Worm (Caenorhabditis elegans): Measurements from ENCODE around the gene F55D10.4.

The F55D10.4 gene

DNA sequence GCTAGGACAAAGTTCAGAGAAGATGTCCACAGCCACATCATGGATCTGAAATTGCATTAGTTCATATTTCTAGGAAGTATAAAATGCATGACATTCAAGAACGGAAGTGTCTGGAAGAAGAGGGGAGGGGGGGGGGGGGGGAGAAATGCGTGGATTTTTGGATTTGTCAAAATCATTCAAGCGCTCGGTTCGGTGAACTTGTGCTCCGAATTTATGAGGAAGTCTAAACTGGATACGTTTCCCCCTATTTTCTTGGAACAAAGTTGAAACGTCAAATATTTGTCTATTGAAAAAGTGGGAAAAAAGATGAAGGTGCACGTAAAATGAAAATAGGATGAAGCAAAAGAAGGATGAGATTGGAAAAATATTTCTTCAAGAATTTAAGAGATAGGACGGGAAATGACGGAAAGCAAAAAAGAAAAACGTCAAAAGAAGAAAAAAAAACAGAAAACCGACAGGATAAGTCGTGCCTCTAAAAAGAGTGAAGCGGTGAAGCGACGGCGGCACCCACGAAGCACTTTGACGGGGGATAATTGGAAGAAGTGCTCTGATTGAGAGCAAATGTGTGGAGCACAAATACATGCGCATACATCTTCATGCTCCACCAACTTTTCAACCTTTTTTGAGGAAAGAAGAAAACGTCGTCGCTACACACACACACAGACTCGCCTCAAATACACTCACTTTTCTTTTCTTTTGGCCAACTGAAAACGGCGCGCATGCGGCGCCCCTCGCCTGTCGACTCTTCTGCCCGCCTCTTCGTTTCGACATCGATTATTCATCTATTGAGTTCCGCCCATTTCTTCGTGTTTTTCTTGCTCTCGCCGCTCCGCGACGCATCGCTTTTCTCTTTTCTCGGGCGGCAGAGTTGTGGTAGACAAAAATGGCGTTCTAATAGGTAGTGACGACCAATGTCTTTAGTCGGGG lies at the start of gene F55D10.4:
Gene F55D10.4, minus strand, starts transcription at position 51 of the 927 bp plus-strand sequence.
- TF ChIP-seq T22C8.4 (GFP tag; IDR thresholded peaks at IDR 0.05) (no peak), med-1 (GFP tag; optimal IDR thresholded peaks at IDR 0.05; ENCODE audit: insufficient read depth) (no peak), ztf-23 (GFP tag; IDR thresholded peaks at IDR 0.05) (no peak), ztf-29 (GFP tag; IDR thresholded peaks at IDR 0.05) (no peak), cog-1 (tag; optimal IDR thresholded peaks at IDR 0.05) (no peak), klf-2 (GFP tag; conservative IDR thresholded peaks at IDR 0.05) (no peak), flt-1 (GFP tag; IDR thresholded peaks at IDR 0.05) (no peak), tab-1 (GFP tag; IDR thresholded peaks at IDR 0.05) (no peak), ref-1 (GFP tag; conservative IDR thresholded peaks at IDR 0.05) (no peak)

DNA sequence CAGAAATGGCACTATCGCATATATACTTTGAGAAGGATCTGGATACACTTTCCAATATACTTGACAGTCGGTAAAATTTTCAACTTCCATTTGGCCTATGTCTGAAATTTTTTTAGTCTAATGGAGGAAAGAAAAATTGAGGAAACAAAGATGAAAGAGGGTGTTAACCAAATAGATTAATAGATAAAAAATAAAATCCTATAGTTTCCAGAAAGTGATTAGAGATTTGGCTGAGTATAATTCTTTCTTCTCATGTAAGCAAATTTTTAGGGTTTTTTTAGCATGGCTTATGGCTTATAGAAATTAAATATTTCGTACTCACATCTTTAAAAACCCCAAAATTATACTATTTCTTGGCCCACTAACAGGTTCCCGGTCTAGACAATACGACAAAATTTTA lies 49.4 kb upstream of the F55D10.4 start, which contains the start of gene npr-1:
Gene npr-1, minus strand, starts transcription at position 101 of the 400 bp plus-strand sequence.
- TF ChIP-seq ztf-29 (GFP tag; IDR thresholded peaks at IDR 0.05), result no peak
- TF ChIP-seq med-1 (GFP tag; optimal IDR thresholded peaks at IDR 0.05; ENCODE audit: insufficient read depth), result no peak
- TF ChIP-seq tab-1 (GFP tag; IDR thresholded peaks at IDR 0.05), result no peak
- TF ChIP-seq ztf-23 (GFP tag; IDR thresholded peaks at IDR 0.05), result no peak
- no peak for TF ChIP-seq T22C8.4 (GFP tag; IDR thresholded peaks at IDR 0.05)
- no peak for TF ChIP-seq ref-1 (GFP tag; conservative IDR thresholded peaks at IDR 0.05)
- no peak for TF ChIP-seq klf-2 (GFP tag; conservative IDR thresholded peaks at IDR 0.05)
- TF ChIP-seq flt-1 (GFP tag; IDR thresholded peaks at IDR 0.05), result no peak
- no peak for TF ChIP-seq cog-1 (tag; optimal IDR thresholded peaks at IDR 0.05)

DNA sequence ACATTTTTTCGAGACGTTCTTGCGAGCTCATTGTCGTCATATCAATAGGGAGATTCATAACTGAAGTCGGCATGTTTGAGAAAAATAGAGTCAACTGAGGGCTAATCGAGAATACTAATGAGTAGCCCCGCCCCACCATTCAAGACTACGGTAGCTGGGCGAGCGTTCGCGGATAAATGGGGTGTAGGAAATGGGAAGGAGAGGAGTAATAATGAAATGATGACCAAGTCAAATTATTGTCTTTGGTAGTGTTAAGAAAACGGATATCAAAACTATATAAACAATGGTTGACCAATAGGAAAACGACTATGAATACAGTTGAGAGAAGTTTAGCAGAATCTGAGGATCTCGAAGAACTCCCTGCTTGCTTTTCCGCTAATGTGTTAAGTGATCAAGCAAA lies 41.1 kb upstream of the F55D10.4 start, which contains the start of gene mls-2:
Gene mls-2, minus strand, starts transcription at position 101 of the 400 bp plus-strand sequence.
- TF ChIP-seq ztf-23 (GFP tag; IDR thresholded peaks at IDR 0.05) (no peak), med-1 (GFP tag; optimal IDR thresholded peaks at IDR 0.05; ENCODE audit: insufficient read depth) (no peak), tab-1 (GFP tag; IDR thresholded peaks at IDR 0.05) (no peak), flt-1 (GFP tag; IDR thresholded peaks at IDR 0.05) (no peak)

DNA sequence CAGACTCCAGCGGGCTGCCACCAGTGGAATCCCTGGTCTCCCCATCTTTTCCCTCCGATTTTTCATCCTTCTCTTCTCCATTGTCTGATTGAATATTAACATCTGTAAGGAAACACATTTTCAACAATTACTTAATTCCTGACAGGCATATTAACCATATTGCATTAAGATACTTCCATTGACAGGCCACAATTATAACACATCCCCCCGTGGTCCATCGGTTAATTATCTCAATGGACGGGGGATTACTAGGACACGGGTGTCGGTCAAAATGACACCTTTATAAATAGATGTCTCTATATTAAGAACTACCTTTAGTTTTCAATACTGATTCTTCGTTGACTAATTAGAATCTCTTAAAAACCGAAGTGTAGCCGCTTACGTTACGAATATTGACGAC lies 39.3 kb upstream of the F55D10.4 start:
- TF ChIP-seq ref-1 (GFP tag; conservative IDR thresholded peaks at IDR 0.05), result no peak
- no peak for TF ChIP-seq ztf-23 (GFP tag; IDR thresholded peaks at IDR 0.05)
- TF ChIP-seq T22C8.4 (GFP tag; IDR thresholded peaks at IDR 0.05), result no peak
- TF ChIP-seq med-1 (GFP tag; optimal IDR thresholded peaks at IDR 0.05; ENCODE audit: insufficient read depth), result no peak
- no peak for TF ChIP-seq klf-2 (GFP tag; conservative IDR thresholded peaks at IDR 0.05)
- TF ChIP-seq tab-1 (GFP tag; IDR thresholded peaks at IDR 0.05), result no peak
- TF ChIP-seq cog-1 (tag; optimal IDR thresholded peaks at IDR 0.05), result no peak
- TF ChIP-seq flt-1 (GFP tag; IDR thresholded peaks at IDR 0.05), result no peak
- no peak for TF ChIP-seq ztf-29 (GFP tag; IDR thresholded peaks at IDR 0.05)

DNA sequence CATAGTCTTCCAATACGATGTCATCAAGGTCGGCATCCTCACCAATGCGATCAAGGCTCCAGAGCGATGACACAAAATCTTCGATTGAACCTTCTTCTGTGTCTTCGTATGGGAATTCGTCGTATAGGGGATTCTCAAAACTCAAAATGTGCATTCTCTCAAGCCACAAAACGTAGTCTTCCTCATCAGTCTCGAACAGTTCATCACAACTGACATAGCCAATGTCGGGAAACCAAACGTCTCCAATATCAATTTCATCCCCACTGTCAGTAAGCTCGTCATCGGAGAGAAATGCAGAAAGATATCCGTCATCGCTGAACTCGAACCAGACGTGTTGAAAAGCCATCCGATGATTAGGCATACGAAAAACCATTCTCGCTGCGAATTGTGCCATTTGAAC lies 34.3 kb upstream of the F55D10.4 start, which contains the start of gene C39E6.2:
Gene C39E6.2, minus strand, starts transcription at position 394 of the 400 bp plus-strand sequence.
- TF ChIP-seq ref-1 (GFP tag; conservative IDR thresholded peaks at IDR 0.05), result no peak
- TF ChIP-seq cog-1 (tag; optimal IDR thresholded peaks at IDR 0.05), result no peak
- no peak for TF ChIP-seq ztf-29 (GFP tag; IDR thresholded peaks at IDR 0.05)
- no peak for TF ChIP-seq tab-1 (GFP tag; IDR thresholded peaks at IDR 0.05)
- TF ChIP-seq flt-1 (GFP tag; IDR thresholded peaks at IDR 0.05), result no peak
- no peak for TF ChIP-seq ztf-23 (GFP tag; IDR thresholded peaks at IDR 0.05)
- no peak for TF ChIP-seq med-1 (GFP tag; optimal IDR thresholded peaks at IDR 0.05; ENCODE audit: insufficient read depth)
- TF ChIP-seq T22C8.4 (GFP tag; IDR thresholded peaks at IDR 0.05), result no peak
- TF ChIP-seq klf-2 (GFP tag; conservative IDR thresholded peaks at IDR 0.05), result no peak

DNA sequence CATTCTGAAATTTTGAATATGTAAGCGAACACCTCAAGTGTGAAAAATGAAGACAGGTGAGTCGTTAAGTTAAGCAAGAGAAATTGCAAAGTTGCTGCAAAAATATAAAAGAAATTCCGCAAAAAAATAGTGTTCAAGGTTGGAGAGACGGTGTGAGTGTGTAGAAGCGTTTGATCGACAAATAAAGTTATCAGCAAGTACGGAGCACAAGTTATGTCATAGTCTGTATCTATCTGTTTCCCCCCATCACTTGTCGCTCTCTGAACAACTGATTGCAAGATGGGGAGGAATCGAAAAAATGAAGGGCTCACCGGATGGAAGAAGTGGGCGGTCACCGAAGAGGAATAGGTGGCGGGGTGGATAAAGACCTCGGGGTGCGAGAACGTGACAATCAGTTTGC lies 28.6 kb upstream of the F55D10.4 start, which contains the start of gene lon-2:
Gene lon-2, minus strand, starts transcription at position 4 of the 400 bp plus-strand sequence.
- TF ChIP-seq flt-1 (GFP tag; IDR thresholded peaks at IDR 0.05) (no peak), med-1 (GFP tag; optimal IDR thresholded peaks at IDR 0.05; ENCODE audit: insufficient read depth) (no peak), cog-1 (tag; optimal IDR thresholded peaks at IDR 0.05) (no peak), T22C8.4 (GFP tag; IDR thresholded peaks at IDR 0.05) (no peak), ref-1 (GFP tag; conservative IDR thresholded peaks at IDR 0.05) (no peak)

DNA sequence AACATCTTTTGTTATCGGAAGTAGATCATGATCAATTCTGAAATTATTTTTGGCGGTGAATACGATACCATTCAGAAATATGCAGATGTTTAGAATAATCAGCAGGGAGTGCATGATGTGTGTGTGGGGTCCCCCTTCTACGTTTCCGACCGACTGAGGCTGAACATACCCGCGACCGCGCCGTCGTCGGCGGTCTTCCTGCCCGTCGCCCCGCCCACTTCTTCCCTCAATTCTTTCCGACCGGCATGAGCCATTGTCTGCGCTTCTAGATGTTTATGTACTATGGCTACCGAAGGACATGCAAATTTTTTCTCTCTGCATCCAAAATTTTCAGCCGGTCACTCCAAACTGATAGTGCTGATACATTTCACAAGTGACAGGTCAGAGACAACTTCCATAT lies 23.6 kb upstream of the F55D10.4 start:
- no peak for TF ChIP-seq med-1 (GFP tag; optimal IDR thresholded peaks at IDR 0.05; ENCODE audit: insufficient read depth)
- TF ChIP-seq ref-1 (GFP tag; conservative IDR thresholded peaks at IDR 0.05), result no peak
- no peak for TF ChIP-seq flt-1 (GFP tag; IDR thresholded peaks at IDR 0.05)
- TF ChIP-seq ztf-29 (GFP tag; IDR thresholded peaks at IDR 0.05), result no peak
- no peak for TF ChIP-seq klf-2 (GFP tag; conservative IDR thresholded peaks at IDR 0.05)
- TF ChIP-seq cog-1 (tag; optimal IDR thresholded peaks at IDR 0.05), result no peak
- no peak for TF ChIP-seq ztf-23 (GFP tag; IDR thresholded peaks at IDR 0.05)
- TF ChIP-seq tab-1 (GFP tag; IDR thresholded peaks at IDR 0.05), result no peak

DNA sequence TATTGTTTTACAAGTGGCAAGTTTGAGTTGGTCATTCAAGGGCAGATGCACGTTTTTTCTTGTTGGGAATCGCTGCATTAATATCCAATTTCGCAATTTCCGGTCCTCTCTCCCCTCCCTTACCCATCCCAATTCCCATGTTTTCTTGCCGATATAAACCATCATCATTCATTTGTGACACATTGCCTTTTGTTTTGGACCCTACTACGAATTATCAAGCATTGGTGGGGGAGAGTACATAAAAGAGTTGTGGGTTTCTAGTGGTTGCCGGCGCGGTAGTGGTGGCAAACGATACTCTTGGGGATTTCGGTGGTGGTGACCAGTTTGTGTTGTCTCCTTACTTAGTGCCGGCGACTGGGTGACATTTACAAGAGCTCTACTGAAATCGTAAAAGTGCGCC lies 21.8 kb upstream of the F55D10.4 start:
- no peak for TF ChIP-seq med-1 (GFP tag; optimal IDR thresholded peaks at IDR 0.05; ENCODE audit: insufficient read depth)
- no peak for TF ChIP-seq ref-1 (GFP tag; conservative IDR thresholded peaks at IDR 0.05)
- TF ChIP-seq T22C8.4 (GFP tag; IDR thresholded peaks at IDR 0.05), result no peak
- 0 out of 2 replicates have a peak, but pooled peaks have one; percentile 27 for TF ChIP-seq flt-1 (GFP tag; IDR thresholded peaks at IDR 0.05)

DNA sequence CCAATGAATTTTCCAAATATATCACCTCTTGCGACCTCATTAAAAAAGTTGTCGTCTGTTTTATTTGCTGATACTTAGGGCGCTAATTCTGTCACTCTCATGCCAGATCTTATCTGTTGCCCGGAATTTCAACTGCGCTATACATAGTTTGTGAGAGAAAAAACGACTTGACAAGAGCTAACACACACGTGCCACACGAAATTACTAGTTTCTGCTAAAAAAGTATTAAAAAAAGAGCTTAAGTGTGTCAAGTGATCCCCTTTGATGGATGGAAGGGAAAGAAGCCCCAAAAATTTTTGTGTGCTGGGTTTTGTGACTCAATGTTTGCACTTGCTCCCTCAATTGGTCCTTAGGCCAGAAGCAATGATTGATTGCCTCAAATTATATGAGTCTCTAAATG lies 20.2 kb upstream of the F55D10.4 start:
- TF ChIP-seq ref-1 (GFP tag; conservative IDR thresholded peaks at IDR 0.05), result no peak
- no peak for TF ChIP-seq klf-2 (GFP tag; conservative IDR thresholded peaks at IDR 0.05)
- TF ChIP-seq tab-1 (GFP tag; IDR thresholded peaks at IDR 0.05), result no peak
- TF ChIP-seq ztf-23 (GFP tag; IDR thresholded peaks at IDR 0.05), result no peak
- no peak for TF ChIP-seq T22C8.4 (GFP tag; IDR thresholded peaks at IDR 0.05)
- TF ChIP-seq ztf-29 (GFP tag; IDR thresholded peaks at IDR 0.05), result no peak
- no peak for TF ChIP-seq cog-1 (tag; optimal IDR thresholded peaks at IDR 0.05)
- no peak for TF ChIP-seq med-1 (GFP tag; optimal IDR thresholded peaks at IDR 0.05; ENCODE audit: insufficient read depth)
- TF ChIP-seq flt-1 (GFP tag; IDR thresholded peaks at IDR 0.05), result no peak
